Worm (Caenorhabditis elegans) whole organism, L4 larva: Measurements from ENCODE around the gene C46F9.5.

ENCODE experiments used
- R02D3.7 ChIP-seq: fragments of 150-350 bp; sonication (generic microtip); optimal IDR thresholded peaks from 3 replicates; lab custom pipeline; 2014; ENCODE audit warnings: missing biosample characterization, missing genetic modification characterization
- T20F7.1 ChIP-seq: fragments of 200-800 bp; sonication (Bioruptor generic); optimal IDR thresholded peaks from 2 replicates; lab custom pipeline; 2018; ENCODE audit warnings: mild to moderate bottlenecking, missing genetic modification characterization, missing compliant biosample characterization
- aly-2 ChIP-seq: sonication (generic microtip); optimal IDR thresholded peaks from 2 replicates; lab custom pipeline; 2018; ENCODE audit warnings: missing biosample characterization, missing genetic modification characterization
- arid-1 ChIP-seq: fragments of 200-800 bp; sonication (Bioruptor generic); conservative IDR thresholded peaks from 2 replicates; pipeline ENCODE4 v1.3.6; 2022; ENCODE audit warnings: missing genetic modification reagents, missing genetic modification characterization, missing compliant biosample characterization
- ceh-82 ChIP-seq: sonication (generic microtip); optimal IDR thresholded peaks from 2 replicates; lab custom pipeline; 2017; ENCODE audit warnings: missing biosample characterization, missing genetic modification characterization
- lsy-2 ChIP-seq, 2 experiments: fragments of 150-350 bp in 1 of 2; sonication (generic microtip) in 1 of 2; optimal IDR thresholded peaks; 2 replicates each; lab custom pipeline; 2014 to 2017; ENCODE audit warnings: missing biosample characterization in 2 of 2, missing genetic modification characterization in 2 of 2
- mdl-1 ChIP-seq, 2 experiments: fragments of 150-350 bp in 1 of 2; sonication (generic microtip) in 1 of 2; optimal IDR thresholded peaks; 2 replicates each; lab custom pipeline; 2014 to 2017; ENCODE audit warnings: missing biosample characterization in 2 of 2, missing genetic modification characterization in 2 of 2
- nhr-11 ChIP-seq: fragments of 150-350 bp; optimal IDR thresholded peaks from 2 replicates; lab custom pipeline; 2014; ENCODE audit warnings: missing biosample characterization, missing genetic modification characterization
- nhr-42 ChIP-seq: fragments of 200-800 bp; sonication (Bioruptor generic); IDR thresholded peaks from 2 replicates; pipeline ENCODE4 v1.3.6; 2022; ENCODE audit warnings: missing genetic modification characterization, missing compliant biosample characterization
- nhr-76 ChIP-seq: fragments of 150-350 bp; optimal IDR thresholded peaks from 2 replicates; lab custom pipeline; 2014; ENCODE audit warnings: missing biosample characterization, missing genetic modification characterization
- unc-130 ChIP-seq: sonication (generic microtip); optimal IDR thresholded peaks from 2 replicates; lab custom pipeline; 2016; ENCODE audit warnings: missing genetic modification reagents, missing genetic modification characterization, missing compliant biosample characterization
- unc-62 ChIP-seq, 3 experiments: fragments of 150-350 bp in 1 of 3; sonication (generic microtip); optimal IDR thresholded peaks in 2 of 3; peaks in 1 of 3; 1 replicate in 1 of 3; 2 replicates in 2 of 3; lab custom pipeline; 2014 to 2017; ENCODE audit warnings: missing biosample characterization in 3 of 3, missing genetic modification characterization in 3 of 3, missing genetic modification reagents in 3 of 3, missing genotype in 1 of 3

DNA sequence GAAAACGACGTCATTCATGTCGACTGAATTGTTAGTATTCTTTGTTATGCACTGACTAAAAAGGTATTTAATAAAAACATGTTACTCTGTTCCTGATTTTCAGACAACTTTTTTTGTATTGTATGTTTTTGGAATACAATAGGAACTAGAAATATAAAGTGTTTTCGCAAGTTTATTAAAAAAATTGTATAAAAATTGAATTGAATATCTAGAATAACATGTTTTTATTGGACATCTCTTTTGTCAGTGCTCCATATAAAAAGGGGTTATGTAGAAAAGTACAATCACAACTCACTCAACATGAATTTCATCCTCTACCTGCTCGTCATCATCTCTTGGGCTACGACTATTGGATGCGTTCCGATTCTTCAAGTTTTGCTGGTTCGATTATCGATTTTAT, at the start of gene C46F9.5:
- TF ChIP-seq aly-2 (tag; lab: Kevin White, UChicago) (no peak), nhr-76 (tag; lab: Kevin White, UChicago) (no peak), unc-130 (GFP tag; lab: Kevin White, UChicago) (no peak), lsy-2 (tag; optimal IDR thresholded peaks at IDR 0.05; lab: Kevin White, UChicago) (no peak), ceh-82 (tag; lab: Kevin White, UChicago) (no peak), unc-62 (GFP tag; optimal IDR thresholded peaks at IDR 0.05 in 1 of 2; lab: Kevin White, UChicago) (no peak), unc-62 (tag; optimal IDR thresholded peaks at IDR 0.05; lab: Kevin White, UChicago) (no peak), arid-1 (GFP tag; lab: Robert Waterston, UW) (no peak), nhr-42 (GFP tag; lab: Robert Waterston, UW) (no peak), T20F7.1 (GFP tag; lab: Kevin White, UChicago) (no peak), mdl-1 (tag; optimal IDR thresholded peaks at IDR 0.05; lab: Kevin White, UChicago) (no peak), R02D3.7 (no peak), nhr-11 (no peak)
